Fruit fly (Drosophila melanogaster): ENCODE data around the gene beg.

beg gene

DNA sequence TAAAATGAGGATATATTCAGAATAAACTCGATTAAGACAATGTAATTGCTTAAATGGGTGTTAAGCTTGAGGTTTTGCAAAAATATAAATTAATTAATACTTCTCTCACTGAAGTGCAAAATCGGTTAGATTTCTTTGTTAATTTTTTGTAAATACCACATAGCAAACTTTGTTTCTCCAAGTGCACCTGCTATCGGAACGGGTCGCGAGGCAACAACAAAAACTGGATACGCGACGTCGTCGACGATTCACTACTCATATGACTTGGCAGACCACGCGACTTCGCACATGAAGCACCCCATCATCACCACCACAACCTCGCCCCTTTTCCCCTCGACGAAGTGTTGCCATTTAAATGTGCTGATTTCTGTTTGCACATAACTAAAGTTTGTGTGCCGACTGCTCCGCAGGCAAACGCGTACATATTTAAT is 28.4 kb upstream of the beg start (continued):
- no peak for TF ChIP-seq trh (GFP tag; optimal IDR thresholded peaks at IDR 0.05)
- peak; percentile 8 for TF ChIP-seq CG10979 (tag; optimal IDR thresholded peaks at IDR 0.05)
- no peak for TF ChIP-seq sens (GFP tag)
- no peak for TF ChIP-seq CG1832 (GFP tag; optimal IDR thresholded peaks at IDR 0.05)
- TF ChIP-seq MESR4 (GFP tag; optimal IDR thresholded peaks at IDR 0.05) = no peak
- TF ChIP-seq CG15601 (tag; optimal IDR thresholded peaks at IDR 0.05) = no peak
- TF ChIP-seq B-H1 (GFP tag; IDR thresholded peaks at IDR 0.05) = peak; percentile 24; the same call in 2 of the 3 replicates
- no peak for TF ChIP-seq CG10431 (GFP tag; optimal IDR thresholded peaks at IDR 0.05)
- TF ChIP-seq chn (GFP tag; optimal IDR thresholded peaks at IDR 0.05) = no peak
- TF ChIP-seq tup (GFP tag; optimal IDR thresholded peaks at IDR 0.05) = no peak
- peak; percentile 33 for TF ChIP-seq CG17359 (tag; optimal IDR thresholded peaks at IDR 0.05)
- TF ChIP-seq CG11085 (GFP tag; IDR thresholded peaks at IDR 0.05) = peak; percentile 15; the same call in 1 of the 2 replicates
- TF ChIP-seq CG14441 (GFP tag; IDR thresholded peaks at IDR 0.05) = peak; percentile 54
- peak; percentile 46 for TF ChIP-seq CG7839 (tag; optimal IDR thresholded peaks at IDR 0.05)
- TF ChIP-seq NK7.1 (GFP tag; optimal IDR thresholded peaks at IDR 0.05) = no peak
- TF ChIP-seq CG11723 (GFP tag; optimal IDR thresholded peaks at IDR 0.05) = no peak
- no peak for TF ChIP-seq CG16813 (GFP tag; IDR thresholded peaks at IDR 0.05; ENCODE audit: partially characterized antibody)
- peak; percentile 16; the same call in 1 of the 2 replicates for TF ChIP-seq ranshi (GFP tag; IDR thresholded peaks at IDR 0.05)
- peak; percentile 26 for TF ChIP-seq dmrt99B (tag; optimal IDR thresholded peaks at IDR 0.05)
- TF ChIP-seq phol (tag; optimal IDR thresholded peaks at IDR 0.05) = peak; percentile 28
- peak; percentile 22 for TF ChIP-seq NfI (GFP tag; optimal IDR thresholded peaks at IDR 0.05)
- TF ChIP-seq onecut (GFP tag; IDR thresholded peaks at IDR 0.05) = no peak
- TF ChIP-seq Ets65A (GFP tag) = no peak
- peak; percentile 19 for TF ChIP-seq ash1 (GFP tag; optimal IDR thresholded peaks at IDR 0.05)
- TF ChIP-seq sob (GFP tag; IDR thresholded peaks at IDR 0.05) = 0 out of 2 replicates have a peak, but pooled peaks have one; percentile 27
- peak; percentile 55; the same call in 2 of the 3 replicates for TF ChIP-seq dysf (GFP tag; IDR thresholded peaks at IDR 0.05)
- no peak for TF ChIP-seq Max (GFP tag; optimal IDR thresholded peaks at IDR 0.05)
- TF ChIP-seq HHEX (GFP tag; optimal IDR thresholded peaks at IDR 0.05) = no peak
- no peak for TF ChIP-seq Vsx1 (GFP tag; optimal IDR thresholded peaks at IDR 0.05)
- no peak for TF ChIP-seq C15 (GFP tag; IDR thresholded peaks at IDR 0.05)
- no peak for TF ChIP-seq pzg (GFP tag; optimal IDR thresholded peaks at IDR 0.05)
- no peak for TF ChIP-seq zen (tag; optimal IDR thresholded peaks at IDR 0.05)
- TF ChIP-seq Drgx (GFP tag; IDR thresholded peaks at IDR 0.05) = peak; percentile 56; the same call in 1 of the 2 replicates
- TF ChIP-seq sr (GFP tag; IDR thresholded peaks at IDR 0.05) = no peak
- TF ChIP-seq unpg (GFP tag; optimal IDR thresholded peaks at IDR 0.05) = peak; percentile 42
- no peak for TF ChIP-seq CG4282 (GFP tag; optimal IDR thresholded peaks at IDR 0.05)
- peak; percentile 6 for TF ChIP-seq CG10654 (GFP tag; optimal IDR thresholded peaks at IDR 0.05)
- TF ChIP-seq CG10543 (GFP tag; optimal IDR thresholded peaks at IDR 0.05) = peak; percentile 47
- no peak for TF ChIP-seq insv (GFP tag; optimal IDR thresholded peaks at IDR 0.05)
- 0 out of 2 replicates have a peak, but pooled peaks have one; percentile 15 for TF ChIP-seq sisA (GFP tag; IDR thresholded peaks at IDR 0.05)
- no peak for TF ChIP-seq ewg (GFP tag; optimal IDR thresholded peaks at IDR 0.05)
- no peak for TF ChIP-seq CG7556 (GFP tag; optimal IDR thresholded peaks at IDR 0.05)
- TF ChIP-seq Ptx1 (GFP tag; IDR thresholded peaks at IDR 0.05) = peak; percentile 44; the same call in 1 of the 2 replicates
- peak; percentile 56 for TF ChIP-seq row (GFP tag; IDR thresholded peaks at IDR 0.05)
- no peak for TF ChIP-seq danr (GFP tag; IDR thresholded peaks at IDR 0.05)
- peak; percentile 26 for TF ChIP-seq CG10209 (GFP tag; optimal IDR thresholded peaks at IDR 0.05)
- no peak for TF ChIP-seq CG18011 (GFP tag; optimal IDR thresholded peaks at IDR 0.05)
- peak; percentile 40 for TF ChIP-seq CG2678 (tag; optimal IDR thresholded peaks at IDR 0.05)
- peak; percentile 36; the same call in 1 of the 2 replicates for TF ChIP-seq Adf1 (GFP tag; IDR thresholded peaks at IDR 0.05)
- no peak for TF ChIP-seq jing (GFP tag; optimal IDR thresholded peaks at IDR 0.05)

Measured in whole organism, embryonic.